Worm (Caenorhabditis elegans) whole organism, L4 larva: Measurements from ENCODE around the gene mcd-1.

Experiments
- ama-1 ChIP-seq: fragments of 150-350 bp; optimal IDR thresholded peaks from 2 replicates; lab custom pipeline; 2014; ENCODE audit warnings: inconsistent platforms, mixed read lengths
- ceh-28 ChIP-seq: fragments of 150-350 bp; optimal IDR thresholded peaks from 2 replicates; lab custom pipeline; 2014; ENCODE audit warnings: missing biosample characterization, missing genetic modification reagents, missing genetic modification characterization
- ceh-82 ChIP-seq: sonication (generic microtip); optimal IDR thresholded peaks from 2 replicates; lab custom pipeline; 2017; ENCODE audit warnings: missing biosample characterization, missing genetic modification characterization
- dmd-8 ChIP-seq: fragments of 200-800 bp; sonication (Bioruptor generic); IDR thresholded peaks from 2 replicates; pipeline ENCODE4 v1.3.6; 2022; ENCODE audit warnings: missing genetic modification characterization, missing compliant biosample characterization
- madf-9 ChIP-seq: fragments of 200-800 bp; sonication (Bioruptor generic); conservative IDR thresholded peaks from 2 replicates; pipeline ENCODE4 v1.3.6; 2022; ENCODE audit warnings: missing genetic modification reagents, missing genetic modification characterization, missing compliant biosample characterization
- mdl-1 ChIP-seq, 2 experiments: fragments of 150-350 bp in 1 of 2; sonication (generic microtip) in 1 of 2; optimal IDR thresholded peaks; 2 replicates each; lab custom pipeline; 2014 to 2017; ENCODE audit warnings: missing biosample characterization in 2 of 2, missing genetic modification characterization in 2 of 2
- nhr-102 ChIP-seq: sonication (generic microtip); optimal IDR thresholded peaks from 2 replicates; lab custom pipeline; 2016; ENCODE audit warnings: mild to moderate bottlenecking, missing genetic modification characterization, moderate library complexity, missing compliant biosample characterization
- nhr-11 ChIP-seq: fragments of 150-350 bp; optimal IDR thresholded peaks from 2 replicates; lab custom pipeline; 2014; ENCODE audit warnings: missing biosample characterization, missing genetic modification characterization
- nhr-41 ChIP-seq: fragments of 200-800 bp; sonication (Bioruptor generic); IDR thresholded peaks from 2 replicates; pipeline ENCODE4 v1.3.6; 2022; ENCODE audit warnings: missing genetic modification reagents, missing genetic modification characterization, missing compliant biosample characterization
- saeg-2 ChIP-seq: fragments of 200-800 bp; sonication (Bioruptor generic); IDR thresholded peaks from 2 replicates; pipeline ENCODE4 v1.3.6; 2022; ENCODE audit warnings: missing genetic modification reagents, missing genetic modification characterization, missing compliant biosample characterization
- unc-39 ChIP-seq: sonication (generic microtip); optimal IDR thresholded peaks from 2 replicates; lab custom pipeline; 2017; ENCODE audit warnings: missing biosample characterization, missing genetic modification characterization

ce11 chrII:13842340-13842739 is 46.0 kb upstream of the mcd-1 start:
- TF ChIP-seq ceh-28 (tag; lab: Kevin White, UChicago) = no peak
- no peak for TF ChIP-seq nhr-41 (GFP tag; lab: Robert Waterston, UW)
- TF ChIP-seq saeg-2 (GFP tag; lab: Robert Waterston, UW) = no peak
- TF ChIP-seq nhr-102 = no peak
- TF ChIP-seq ama-1 = no peak
- TF ChIP-seq nhr-11 (tag; lab: Kevin White, UChicago) = no peak
- no peak for TF ChIP-seq mdl-1 (tag; optimal IDR thresholded peaks at IDR 0.05; lab: Kevin White, UChicago)
- no peak for TF ChIP-seq madf-9 (GFP tag; lab: Robert Waterston, UW)
- no peak for TF ChIP-seq unc-39 (tag; lab: Kevin White, UChicago)
- no peak for TF ChIP-seq dmd-8
- no peak for TF ChIP-seq ceh-82
